Fruit fly (Drosophila melanogaster) whole organism, embryonic: ENCODE results near the gene GstD10.

Experiments used
- CG1024 ChIP-seq: fragments of 200-800 bp; sonication (Bioruptor generic); IDR thresholded peaks from 2 replicates; pipeline ENCODE4 v1.3.6; 2022; ENCODE audit warnings: missing biosample characterization, missing genetic modification characterization
- CG11560 ChIP-seq: fragments of 200-800 bp; sonication (Bioruptor generic); IDR thresholded peaks from 3 replicates; pipeline ENCODE4 v1.3.6; 2022; ENCODE audit warnings: missing biosample characterization, missing genetic modification characterization
- CG12155 ChIP-seq: fragments of 200-800 bp; sonication (Bioruptor generic); optimal IDR thresholded peaks from 3 replicates; lab custom pipeline; 2016; ENCODE audit warnings: missing biosample characterization, missing genetic modification characterization
- CG15696 ChIP-seq: fragments of 200-800 bp; sonication (Bioruptor generic); optimal IDR thresholded peaks from 2 replicates; lab custom pipeline; 2019; ENCODE audit warnings: missing biosample characterization, mild to moderate bottlenecking, missing genetic modification characterization, moderate library complexity
- CG16813 ChIP-seq: fragments of 200-800 bp; sonication (Bioruptor generic); IDR thresholded peaks from 3 replicates; pipeline ENCODE4 v1.3.6; 2022; ENCODE audit warnings: missing biosample characterization, missing genetic modification characterization; ENCODE audit not compliant: partially characterized antibody
- CG17328 ChIP-seq: fragments of 200-800 bp; sonication (Bioruptor generic); IDR thresholded peaks from 2 replicates; pipeline ENCODE4 v1.3.6; 2022; ENCODE audit warnings: missing biosample characterization, missing genetic modification characterization
- CG18262 ChIP-seq: fragments of 200-800 bp; optimal IDR thresholded peaks from 3 replicates; lab custom pipeline; 2019; ENCODE audit warnings: missing biosample characterization, mild to moderate bottlenecking, missing genetic modification characterization, moderate library complexity
- CG30403 ChIP-seq: fragments of 200-800 bp; sonication (Bioruptor generic); optimal IDR thresholded peaks from 3 replicates; lab custom pipeline; 2016; ENCODE audit warnings: missing biosample characterization, missing genetic modification characterization
- CG34422 ChIP-seq: fragments of 200-800 bp; sonication (Bioruptor generic); IDR thresholded peaks from 3 replicates; pipeline ENCODE4 v1.3.6; 2022; ENCODE audit warnings: missing biosample characterization, missing genetic modification characterization
- CG4730 ChIP-seq: fragments of 200-800 bp; sonication (Bioruptor generic); IDR thresholded peaks from 2 replicates; pipeline ENCODE4 v1.3.6; 2022; ENCODE audit warnings: missing biosample characterization, missing genetic modification characterization
- CG6272 ChIP-seq: fragments of 200-800 bp; sonication (Bioruptor generic); IDR thresholded peaks from 2 replicates; pipeline ENCODE4 v1.3.6; 2022; ENCODE audit warnings: missing biosample characterization, missing genetic modification characterization
- CTCF ChIP-seq: fragments of 200-800 bp; sonication (Bioruptor generic); optimal IDR thresholded peaks from 2 replicates; lab custom pipeline; 2017; ENCODE audit warnings: missing biosample characterization, mild to moderate bottlenecking, missing genetic modification characterization, moderate library complexity
- CoRest ChIP-seq: fragments of 200-800 bp; sonication (Bioruptor generic); optimal IDR thresholded peaks from 3 replicates; lab custom pipeline; 2018; ENCODE audit warnings: missing biosample characterization, mild to moderate bottlenecking, missing genetic modification characterization, moderate library complexity
- D19A ChIP-seq: fragments of 200-800 bp; optimal IDR thresholded peaks from 3 replicates; lab custom pipeline; 2019; ENCODE audit warnings: missing biosample characterization, mild to moderate bottlenecking, missing genetic modification characterization, moderate library complexity
- Dek ChIP-seq: fragments of 200-800 bp; sonication (Bioruptor generic); optimal IDR thresholded peaks from 3 replicates; lab custom pipeline; 2019; ENCODE audit warnings: missing biosample characterization, mild to moderate bottlenecking, missing genetic modification characterization, moderate library complexity
- Dref ChIP-seq: fragments of 200-800 bp; sonication (Bioruptor generic); IDR thresholded peaks from 2 replicates; pipeline ENCODE4 v1.3.6; 2022; ENCODE audit warnings: missing biosample characterization, missing genetic modification characterization
- E2f1 ChIP-seq: fragments of 200-800 bp; sonication (Bioruptor generic); IDR thresholded peaks from 2 replicates; pipeline ENCODE4 v1.3.6; 2022; ENCODE audit warnings: missing biosample characterization, missing genetic modification characterization
- Fer1 ChIP-seq: fragments of 200-800 bp; sonication (Bioruptor generic); optimal IDR thresholded peaks from 2 replicates; lab custom pipeline; 2017; ENCODE audit warnings: missing biosample characterization, mild to moderate bottlenecking, missing genetic modification characterization
- Fer3 ChIP-seq: fragments of 200-800 bp; sonication (Bioruptor generic); optimal IDR thresholded peaks from 2 replicates; lab custom pipeline; 2018; ENCODE audit warnings: missing biosample characterization, mild to moderate bottlenecking, missing genetic modification characterization, moderate library complexity
- Gug ChIP-seq: fragments of 200-800 bp; sonication (Bioruptor generic); IDR thresholded peaks from 4 replicates; pipeline ENCODE4 v1.3.6; 2022; ENCODE audit warnings: missing biosample characterization, missing genetic modification characterization
- HmgZ ChIP-seq: fragments of 200-800 bp; sonication (Bioruptor generic); optimal IDR thresholded peaks from 2 replicates; lab custom pipeline; 2018; ENCODE audit warnings: missing biosample characterization, mild to moderate bottlenecking, missing genetic modification characterization
- Hsf ChIP-seq: fragments of 200-800 bp; sonication (Bioruptor generic); optimal IDR thresholded peaks from 3 replicates; lab custom pipeline; 2016; ENCODE audit warnings: missing biosample characterization, missing genetic modification characterization
- Lim3 ChIP-seq: fragments of 200-800 bp; sonication (Bioruptor generic); IDR thresholded peaks from 2 replicates; pipeline ENCODE4 v1.3.6; 2022; ENCODE audit warnings: missing biosample characterization, missing genetic modification characterization
- Max ChIP-seq: fragments of 200-800 bp; sonication (Bioruptor generic); optimal IDR thresholded peaks from 2 replicates; lab custom pipeline; 2016; ENCODE audit warnings: missing biosample characterization, mild to moderate bottlenecking, missing genetic modification characterization
- Med ChIP-seq: fragments of 200-800 bp; sonication (Bioruptor generic); peaks from one replicate; lab custom pipeline; 2016; ENCODE audit warnings: missing biosample characterization, missing genetic modification characterization, mild to moderate bottlenecking, inconsistent platforms, moderate library complexity
- NK7.1 ChIP-seq: fragments of 200-800 bp; sonication (Bioruptor generic); optimal IDR thresholded peaks from 3 replicates; lab custom pipeline; 2016; ENCODE audit warnings: missing biosample characterization, missing genetic modification characterization
- Oli ChIP-seq: fragments of 200-800 bp; sonication (Bioruptor generic); optimal IDR thresholded peaks from 2 replicates; lab custom pipeline; 2018; ENCODE audit warnings: missing biosample characterization, mild to moderate bottlenecking, missing genetic modification characterization, moderate library complexity
- Ptx1 ChIP-seq: fragments of 200-800 bp; sonication (Bioruptor generic); IDR thresholded peaks from 2 replicates; pipeline ENCODE4 v1.3.6; 2022; ENCODE audit warnings: missing biosample characterization, missing genetic modification characterization
- Spps ChIP-seq: fragments of 200-800 bp; sonication (Bioruptor generic); optimal IDR thresholded peaks from 2 replicates; lab custom pipeline; 2018; ENCODE audit warnings: missing biosample characterization, mild to moderate bottlenecking, missing genetic modification characterization
- Ssrp ChIP-seq: fragments of 200-800 bp; sonication (Bioruptor generic); optimal IDR thresholded peaks from 2 replicates; lab custom pipeline; 2018; ENCODE audit warnings: missing biosample characterization, mild to moderate bottlenecking, missing genetic modification characterization, moderate library complexity
- ap ChIP-seq: fragments of 200-800 bp; sonication (Bioruptor generic); IDR thresholded peaks from 2 replicates; pipeline ENCODE4 v1.3.6; 2022; ENCODE audit warnings: missing biosample characterization, missing genetic modification characterization
- ato ChIP-seq: fragments of 200-800 bp; sonication (Bioruptor generic); IDR thresholded peaks from 2 replicates; pipeline ENCODE4 v1.3.6; 2022; ENCODE audit warnings: missing biosample characterization, missing genetic modification characterization; ENCODE audit not compliant: partially characterized antibody
- cad ChIP-seq: fragments of >200 bp; optimal IDR thresholded peaks from 2 replicates; lab custom pipeline; 2017; ENCODE audit warnings: missing biosample characterization, missing genetic modification characterization
- chinmo ChIP-seq: fragments of 200-800 bp; sonication (Bioruptor generic); IDR thresholded peaks from 4 replicates; pipeline ENCODE4 v1.3.6; 2022; ENCODE audit warnings: missing biosample characterization, missing genetic modification characterization; ENCODE audit not compliant: partially characterized antibody
- corto ChIP-seq: fragments of 200-800 bp; sonication (Bioruptor generic); optimal IDR thresholded peaks from 2 replicates; lab custom pipeline; 2016; ENCODE audit warnings: missing biosample characterization, mild to moderate bottlenecking, missing genetic modification characterization, moderate library complexity
- crc ChIP-seq: fragments of 200-800 bp; sonication (Bioruptor generic); optimal IDR thresholded peaks from 2 replicates; lab custom pipeline; 2016; ENCODE audit warnings: missing biosample characterization, missing genetic modification characterization
- da ChIP-seq: fragments of 200-800 bp; sonication (Bioruptor generic); optimal IDR thresholded peaks from 2 replicates; lab custom pipeline; 2016; ENCODE audit warnings: missing biosample characterization, missing genetic modification characterization
- dmrt11E ChIP-seq: fragments of 200-800 bp; sonication (Bioruptor generic); optimal IDR thresholded peaks from 3 replicates; lab custom pipeline; 2018; ENCODE audit warnings: missing biosample characterization, mild to moderate bottlenecking, missing genetic modification characterization, moderate library complexity
- dysf ChIP-seq: fragments of 200-800 bp; sonication (Bioruptor generic); IDR thresholded peaks from 3 replicates; pipeline ENCODE4 v1.3.6; 2022; ENCODE audit warnings: missing biosample characterization, missing genetic modification characterization
- esg ChIP-seq: fragments of 200-800 bp; sonication (Bioruptor generic); conservative IDR thresholded peaks from 2 replicates; pipeline ENCODE4 v1.3.6; 2022; ENCODE audit warnings: missing biosample characterization, missing genetic modification characterization
- fd3F ChIP-seq: fragments of 200-800 bp; sonication (Bioruptor generic); optimal IDR thresholded peaks from 2 replicates; lab custom pipeline; 2018; ENCODE audit warnings: missing biosample characterization, mild to moderate bottlenecking, missing genetic modification characterization, moderate library complexity
- gem ChIP-seq: fragments of 200-800 bp; sonication (Bioruptor generic); optimal IDR thresholded peaks from 2 replicates; lab custom pipeline; 2019; ENCODE audit warnings: missing biosample characterization, mild to moderate bottlenecking, missing genetic modification characterization, moderate library complexity
- luna ChIP-seq: fragments of 200-800 bp; sonication (Bioruptor generic); optimal IDR thresholded peaks from 2 replicates; lab custom pipeline; 2016; ENCODE audit warnings: missing biosample characterization, missing genetic modification characterization
- pho ChIP-seq: fragments of 200-800 bp; sonication (Bioruptor generic); optimal IDR thresholded peaks from 2 replicates; lab custom pipeline; 2016; ENCODE audit warnings: missing biosample characterization, missing genetic modification characterization
- ranshi ChIP-seq: fragments of 200-800 bp; sonication (Bioruptor generic); IDR thresholded peaks from 2 replicates; pipeline ENCODE4 v1.3.6; 2022; ENCODE audit warnings: missing biosample characterization, missing genetic modification characterization
- sisA ChIP-seq: fragments of 200-800 bp; sonication (Bioruptor generic); IDR thresholded peaks from 2 replicates; pipeline ENCODE4 v1.3.6; 2022; ENCODE audit warnings: missing biosample characterization, missing genetic modification characterization
- unc-4 ChIP-seq: fragments of 200-800 bp; sonication (Bioruptor generic); IDR thresholded peaks from 2 replicates; pipeline ENCODE4 v1.3.6; 2022; ENCODE audit warnings: missing biosample characterization, missing genetic modification characterization; ENCODE audit not compliant: partially characterized antibody
- wdn ChIP-seq: fragments of 200-800 bp; sonication (Bioruptor generic); IDR thresholded peaks from 2 replicates; pipeline ENCODE4 v1.3.6; 2022; ENCODE audit warnings: missing biosample characterization, missing genetic modification characterization
- zen ChIP-seq: fragments of 200-800 bp; sonication (Bioruptor generic); optimal IDR thresholded peaks from 3 replicates; lab custom pipeline; 2018; ENCODE audit warnings: missing biosample characterization, mild to moderate bottlenecking, missing genetic modification characterization, moderate library complexity

GstD10 gene

DNA sequence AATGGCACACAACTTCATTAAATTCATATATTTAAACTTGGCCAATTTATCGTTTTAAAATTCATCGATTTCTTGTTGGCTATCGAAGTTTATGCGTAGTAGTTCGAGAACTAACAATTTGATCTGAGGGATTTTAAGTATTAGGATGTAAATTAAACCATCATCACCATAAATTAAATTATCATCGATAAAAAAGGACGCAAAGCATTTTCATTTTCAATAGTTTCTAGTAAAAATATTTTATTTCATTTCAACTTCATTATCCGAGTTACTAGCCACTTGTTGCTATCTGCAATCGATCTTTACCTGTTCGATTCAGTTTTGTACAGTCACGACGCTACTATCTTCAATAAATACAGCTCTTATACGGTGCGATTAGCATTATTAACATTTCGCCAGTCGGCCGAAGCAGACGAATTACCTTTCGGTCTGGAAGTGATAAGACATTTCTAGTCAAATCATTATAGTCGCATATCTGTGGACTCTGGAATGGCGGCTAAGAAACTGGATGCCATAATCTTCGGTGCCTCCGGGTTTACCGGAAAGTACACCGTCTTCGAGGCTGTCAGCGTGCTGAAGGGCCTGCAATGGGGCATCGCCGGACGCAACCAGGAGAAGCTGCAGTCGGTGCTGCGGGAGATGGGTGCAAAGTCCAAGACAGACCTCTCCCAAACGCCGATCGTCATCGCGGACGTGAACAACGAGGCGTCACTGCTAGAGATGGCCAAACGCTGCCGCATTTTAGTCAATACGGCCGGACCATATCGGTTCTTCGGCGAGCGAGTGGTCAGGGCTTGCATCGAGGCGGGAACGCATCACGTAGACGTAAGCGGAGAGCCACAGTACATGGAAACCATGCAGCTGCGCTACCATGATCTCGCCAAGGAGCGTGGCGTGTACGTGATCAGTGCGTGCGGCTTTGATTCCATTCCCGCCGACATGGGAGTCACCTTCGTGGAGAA lies 41.0 kb upstream of the GstD10 start, which contains the start of gene CG5167 (continued):
- TF ChIP-seq sisA (GFP tag; lab: Robert Waterston, UW) (no peak), chinmo (0 out of 4 replicates have a peak, but pooled peaks have one; percentile 25), pho (GFP tag; lab: Kevin White, UChicago) (peak; percentile 18), CG4730 (GFP tag; lab: Robert Waterston, UW) (peak; percentile 8; the same call in 1 of the 2 replicates), ranshi (GFP tag; lab: Robert Waterston, UW) (no peak), wdn (GFP tag; lab: Robert Waterston, UW) (no peak), da (no peak), CG11560 (tag; lab: Robert Waterston, UW) (no peak), Ptx1 (no peak), Hsf (GFP tag; lab: Kevin White, UChicago) (no peak), NK7.1 (no peak), Dref (peak; percentile 49), zen (tag; lab: Kevin White, UChicago) (peak; percentile 57), HmgZ (tag; lab: Kevin White, UChicago) (no peak), corto (GFP tag; lab: Kevin White, UChicago) (peak; percentile 35), E2f1 (no peak), CG16813 (0 out of 3 replicates have a peak, but pooled peaks have one; percentile 8), luna (peak; percentile 22), gem (tag; lab: Kevin White, UChicago) (peak; percentile 78), CoRest (tag; lab: Kevin White, UChicago) (peak; percentile 45), Max (GFP tag; lab: Kevin White, UChicago) (peak; percentile 43), dmrt11E (tag; lab: Kevin White, UChicago) (peak; percentile 42), ap (GFP tag; lab: Robert Waterston, UW) (no peak), crc (GFP tag; lab: Kevin White, UChicago) (no peak), CG6272 (GFP tag; lab: Robert Waterston, UW) (no peak), CG18262 (tag; lab: Kevin White, UChicago) (peak; percentile 58), Gug (GFP tag; lab: Robert Waterston, UW) (no peak; the same call in 3 of the 4 replicates), Oli (peak; percentile 2), Ssrp (tag; lab: Kevin White, UChicago) (peak; percentile 14), Fer3 (tag; lab: Kevin White, UChicago) (peak; percentile 35), CG12155 (peak; percentile 38), CG17328 (peak; percentile 54), Fer1 (GFP tag; lab: Kevin White, UChicago) (peak; percentile 58), fd3F (GFP tag; lab: Kevin White, UChicago) (peak; percentile 3), CG30403 (GFP tag; lab: Kevin White, UChicago) (peak; percentile 34), D19A (peak; percentile 51), CTCF (GFP tag; lab: Kevin White, UChicago) (no peak), dysf (0 out of 3 replicates have a peak, but pooled peaks have one; percentile 22), esg (GFP tag; lab: Robert Waterston, UW) (no peak), CG1024 (no peak), ato (GFP tag; lab: Robert Waterston, UW) (no peak), Dek (peak; percentile 47), Med (GFP tag; lab: Kevin White, UChicago) (peak; percentile 55), Spps (tag; lab: Kevin White, UChicago) (no peak), cad (GFP tag; lab: Kevin White, UChicago) (no peak), CG34422 (GFP tag; lab: Robert Waterston, UW) (0 out of 3 replicates have a peak, but pooled peaks have one; percentile 30), Lim3 (GFP tag; lab: Robert Waterston, UW) (no peak), unc-4 (GFP tag; lab: Robert Waterston, UW) (peak; percentile 39; the same call in 1 of the 2 replicates), CG15696 (tag; lab: Kevin White, UChicago) (peak; percentile 39)
